Worm (Caenorhabditis elegans) whole organism, mixed stage, embryonic: ENCODE results near the gene pnk-4.

ENCODE experiments used
- M03D4.4 ChIP-seq: sonication (generic microtip); optimal IDR thresholded peaks from 2 replicates; lab custom pipeline; 2017; ENCODE audit warnings: mild to moderate bottlenecking, missing genetic modification characterization, missing compliant biosample characterization
- bed-3 ChIP-seq: fragments of 200-800 bp; sonication (Bioruptor generic); optimal IDR thresholded peaks from 3 replicates; lab custom pipeline; 2018; ENCODE audit warnings: mild to moderate bottlenecking, missing genetic modification characterization, moderate library complexity, missing compliant biosample characterization
- blmp-1 ChIP-seq: fragments of 150-350 bp; optimal IDR thresholded peaks from 2 replicates; lab custom pipeline; 2014; ENCODE audit warnings: missing biosample characterization, missing genetic modification characterization
- ceh-43 ChIP-seq: fragments of 200-800 bp; sonication (Bioruptor generic); optimal IDR thresholded peaks from 2 replicates; lab custom pipeline; 2018; ENCODE audit warnings: mild to moderate bottlenecking, missing genetic modification characterization, moderate library complexity, missing compliant biosample characterization
- ceh-83 ChIP-seq: fragments of 200-800 bp; sonication (Bioruptor generic); optimal IDR thresholded peaks from 2 replicates; lab custom pipeline; 2018; ENCODE audit warnings: mild to moderate bottlenecking, missing genetic modification characterization, missing compliant biosample characterization
- ces-1 ChIP-seq: fragments of 150-350 bp; optimal IDR thresholded peaks from 2 replicates; lab custom pipeline; 2014; ENCODE audit warnings: missing biosample characterization, missing genetic modification reagents, missing genetic modification characterization
- drap-1 ChIP-seq: fragments of 200-800 bp; sonication (Bioruptor generic); optimal IDR thresholded peaks from 3 replicates; lab custom pipeline; 2018; ENCODE audit warnings: mild to moderate bottlenecking, missing genetic modification characterization, missing compliant biosample characterization
- elt-1 ChIP-seq: sonication (generic microtip); optimal IDR thresholded peaks from 2 replicates; lab custom pipeline; 2017; ENCODE audit warnings: missing genetic modification characterization, mild to moderate bottlenecking, missing compliant biosample characterization, antibody characterized with exemption, moderate library complexity, borderline replicate concordance; ENCODE audit not compliant: insufficient read depth
- elt-3 ChIP-seq: fragments of 150-350 bp; optimal IDR thresholded peaks from 2 replicates; lab custom pipeline; 2014; ENCODE audit warnings: missing biosample characterization, missing genetic modification characterization
- flh-1 ChIP-seq: fragments of 200-800 bp; sonication (Bioruptor generic); optimal IDR thresholded peaks from 2 replicates; lab custom pipeline; 2018; ENCODE audit warnings: mild to moderate bottlenecking, missing genetic modification characterization, moderate library complexity, missing compliant biosample characterization
- ham-2 ChIP-seq: fragments of 200-800 bp; sonication (Bioruptor generic); optimal IDR thresholded peaks from 2 replicates; lab custom pipeline; 2018; ENCODE audit warnings: mild to moderate bottlenecking, missing genetic modification characterization, missing compliant biosample characterization
- hlh-1 ChIP-seq: fragments of 150-350 bp; optimal IDR thresholded peaks from 2 replicates; lab custom pipeline; 2014; ENCODE audit warnings: missing biosample characterization, missing genetic modification reagents, missing genetic modification characterization
- lin-13 ChIP-seq: fragments of 150-350 bp; optimal IDR thresholded peaks from 2 replicates; lab custom pipeline; 2014; ENCODE audit warnings: missing biosample characterization, missing genetic modification characterization
- lsy-2 ChIP-seq: fragments of 150-350 bp; optimal IDR thresholded peaks from 2 replicates; lab custom pipeline; 2014; ENCODE audit warnings: missing biosample characterization, missing genetic modification characterization
- mab-5 ChIP-seq: fragments of 150-350 bp; optimal IDR thresholded peaks from 2 replicates; lab custom pipeline; 2014; ENCODE audit warnings: missing biosample characterization, missing genetic modification characterization
- mep-1 ChIP-seq: fragments of 150-350 bp; optimal IDR thresholded peaks from 2 replicates; lab custom pipeline; 2017; ENCODE audit warnings: missing biosample characterization, missing genetic modification reagents, missing genetic modification characterization, inconsistent platforms
- mls-2 ChIP-seq: sonication (generic microtip); optimal IDR thresholded peaks from 2 replicates; lab custom pipeline; 2016; ENCODE audit warnings: mild to moderate bottlenecking, missing genetic modification characterization, moderate library complexity, missing compliant biosample characterization
- nhr-2 ChIP-seq: fragments of 150-350 bp; optimal IDR thresholded peaks from 2 replicates; lab custom pipeline; 2014; ENCODE audit warnings: missing biosample characterization, missing genetic modification characterization
- nhr-237 ChIP-seq: fragments of 150-350 bp; optimal IDR thresholded peaks from 2 replicates; lab custom pipeline; 2014; ENCODE audit warnings: missing biosample characterization, missing genetic modification characterization
- nhr-28 ChIP-seq: fragments of 150-350 bp; optimal IDR thresholded peaks from 2 replicates; lab custom pipeline; 2014; ENCODE audit warnings: missing biosample characterization, missing genetic modification characterization
- nhr-76 ChIP-seq: sonication (generic microtip); optimal IDR thresholded peaks from 2 replicates; lab custom pipeline; 2017; ENCODE audit warnings: missing biosample characterization, missing genetic modification characterization
- pha-4 ChIP-seq: fragments of 150-350 bp; optimal IDR thresholded peaks from 2 replicates; lab custom pipeline; 2018; ENCODE audit warnings: missing biosample characterization, missing genetic modification reagents, missing genetic modification characterization
- sem-2 ChIP-seq: fragments of 200-800 bp; sonication (Bioruptor generic); optimal IDR thresholded peaks from 2 replicates; lab custom pipeline; 2018; ENCODE audit warnings: mild to moderate bottlenecking, missing genetic modification characterization, missing compliant biosample characterization
- snpc-4 ChIP-seq: fragments of 150-350 bp; optimal IDR thresholded peaks from 2 replicates; lab custom pipeline; 2014; ENCODE audit warnings: missing biosample characterization, missing genetic modification characterization
- sptf-1 ChIP-seq: sonication (generic microtip); optimal IDR thresholded peaks from 2 replicates; lab custom pipeline; 2017; ENCODE audit warnings: mild to moderate bottlenecking, missing genetic modification characterization, moderate library complexity, missing compliant biosample characterization
- unc-120 ChIP-seq: sonication (generic microtip); optimal IDR thresholded peaks from 2 replicates; lab custom pipeline; 2017; ENCODE audit warnings: missing genetic modification characterization, missing compliant biosample characterization; ENCODE audit not compliant: poor library complexity, severe bottlenecking
- unc-39 ChIP-seq: fragments of 150-350 bp; optimal IDR thresholded peaks from 2 replicates; lab custom pipeline; 2014; ENCODE audit warnings: missing biosample characterization, missing genetic modification characterization
- unc-62 ChIP-seq: fragments of 150-350 bp; optimal IDR thresholded peaks from 2 replicates; lab custom pipeline; 2014; ENCODE audit warnings: missing biosample characterization, missing genetic modification reagents, missing genetic modification characterization
- zip-8 ChIP-seq: fragments of 150-350 bp; optimal IDR thresholded peaks from 2 replicates; lab custom pipeline; 2014; ENCODE audit warnings: missing biosample characterization, missing genetic modification characterization
- ztf-11 ChIP-seq: fragments of 150-350 bp; optimal IDR thresholded peaks from 2 replicates; lab custom pipeline; 2014; ENCODE audit warnings: missing biosample characterization, missing genetic modification characterization

Gene pnk-4

DNA sequence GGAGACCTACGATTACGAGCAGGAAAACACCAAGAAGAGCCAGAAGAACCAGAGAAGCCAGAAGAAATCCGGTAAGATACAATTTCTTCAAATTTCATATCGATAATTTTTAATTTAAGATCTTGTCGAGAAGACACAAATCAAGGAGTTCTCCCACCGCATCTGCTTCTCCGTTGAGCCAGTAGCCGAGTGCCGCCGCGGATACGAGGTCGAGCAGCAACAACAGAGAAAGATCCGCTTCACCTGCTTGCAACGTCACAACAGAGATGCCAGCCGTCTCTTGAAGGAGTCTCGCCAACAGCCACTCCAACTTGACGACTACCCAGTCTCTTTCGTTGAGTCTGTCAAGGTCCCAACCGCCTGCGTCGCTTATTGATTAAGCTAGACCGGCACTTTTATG lies 18.1 kb downstream of the pnk-4 start:
- no peak for TF ChIP-seq ceh-83 (GFP tag; lab: Kevin White, UChicago)
- TF ChIP-seq sem-2, result no peak
- TF ChIP-seq lsy-2 (tag; lab: Kevin White, UChicago), result no peak
- no peak for TF ChIP-seq mls-2 (tag; lab: Kevin White, UChicago)
- no peak for TF ChIP-seq nhr-76
- TF ChIP-seq bed-3, result no peak
- no peak for TF ChIP-seq zip-8 (tag; lab: Kevin White, UChicago)
- no peak for TF ChIP-seq unc-62 (GFP tag; lab: Kevin White, UChicago)
- no peak for TF ChIP-seq unc-120 (tag; lab: Kevin White, UChicago)
- TF ChIP-seq mab-5 (tag; lab: Kevin White, UChicago), result no peak
- TF ChIP-seq pha-4 (tag; lab: Kevin White, UChicago), result no peak
- no peak for TF ChIP-seq flh-1 (GFP tag; lab: Kevin White, UChicago)

DNA sequence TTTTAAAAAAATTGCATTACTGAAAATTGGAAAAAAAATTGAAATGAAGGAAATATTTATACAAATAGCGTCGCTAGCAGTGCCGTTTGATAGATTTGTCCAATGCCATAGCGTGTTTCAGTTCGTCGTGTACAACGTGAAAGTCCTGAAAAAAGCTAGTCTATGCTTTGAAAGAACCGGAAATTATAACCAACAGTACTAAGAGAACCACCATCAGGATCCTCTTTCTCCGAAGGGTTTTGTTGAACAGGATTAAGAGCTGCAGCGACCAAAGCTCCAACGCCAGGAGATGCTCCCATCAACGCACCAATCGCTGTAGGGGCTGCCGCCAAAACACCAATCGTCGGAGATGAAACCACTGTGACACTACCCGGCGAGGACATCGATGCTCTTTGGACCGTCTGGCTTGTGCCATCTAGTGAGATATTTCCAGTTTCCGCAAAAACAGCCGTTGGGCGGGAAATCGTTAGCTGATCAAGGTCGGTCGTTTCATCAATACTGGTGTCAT lies 18.6 kb downstream of the pnk-4 start:
- TF ChIP-seq unc-120 (tag; lab: Kevin White, UChicago) (no peak), mep-1 (tag; lab: Kevin White, UChicago) (no peak), pha-4 (tag; lab: Kevin White, UChicago) (no peak), ces-1 (no peak), lin-13 (tag; lab: Kevin White, UChicago) (no peak), drap-1 (GFP tag; lab: Kevin White, UChicago) (no peak), M03D4.4 (tag; lab: Kevin White, UChicago) (no peak), elt-1 (no peak), nhr-76 (no peak), nhr-237 (tag; lab: Kevin White, UChicago) (no peak), ztf-11 (tag; lab: Kevin White, UChicago) (no peak), snpc-4 (no peak), hlh-1 (tag; lab: Kevin White, UChicago) (no peak)
- TF ChIP-seq, all 35 proteins: peak for 0

DNA sequence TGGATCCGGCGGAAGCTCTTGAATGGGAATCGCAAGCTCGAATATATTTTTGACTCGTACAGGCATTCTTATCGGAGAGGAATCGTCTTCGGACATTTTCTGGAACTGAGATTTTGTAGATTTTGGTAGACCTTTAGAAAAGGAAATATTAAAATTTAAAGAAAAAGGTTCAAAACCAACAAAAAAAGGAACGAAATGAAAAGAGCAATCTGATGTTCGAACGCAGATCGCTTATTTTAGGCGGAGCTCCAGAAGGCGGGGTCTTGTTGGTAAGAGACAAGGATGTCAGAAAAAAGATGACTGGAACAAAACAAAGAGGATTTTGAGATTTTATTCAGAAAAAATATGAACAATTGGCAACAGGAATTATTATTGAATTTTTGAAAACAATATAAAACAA lies 19.3 kb downstream of the pnk-4 start, which contains the start of gene C42D8.9:
TSS of gene C42D8.9 (minus strand) at position 101 of the 400 bp plus-strand sequence.
- TF ChIP-seq mep-1 (tag; lab: Kevin White, UChicago), result no peak
- no peak for TF ChIP-seq drap-1 (GFP tag; lab: Kevin White, UChicago)
- no peak for TF ChIP-seq ceh-43 (GFP tag; lab: Kevin White, UChicago)
- no peak for TF ChIP-seq bed-3
- no peak for TF ChIP-seq elt-1
- TF ChIP-seq unc-62 (GFP tag; lab: Kevin White, UChicago), result no peak
- TF ChIP-seq ceh-83 (GFP tag; lab: Kevin White, UChicago), result no peak
- no peak for TF ChIP-seq sptf-1
- TF ChIP-seq lin-13 (tag; lab: Kevin White, UChicago), result no peak
- TF ChIP-seq zip-8 (tag; lab: Kevin White, UChicago), result no peak
- no peak for TF ChIP-seq nhr-2

DNA sequence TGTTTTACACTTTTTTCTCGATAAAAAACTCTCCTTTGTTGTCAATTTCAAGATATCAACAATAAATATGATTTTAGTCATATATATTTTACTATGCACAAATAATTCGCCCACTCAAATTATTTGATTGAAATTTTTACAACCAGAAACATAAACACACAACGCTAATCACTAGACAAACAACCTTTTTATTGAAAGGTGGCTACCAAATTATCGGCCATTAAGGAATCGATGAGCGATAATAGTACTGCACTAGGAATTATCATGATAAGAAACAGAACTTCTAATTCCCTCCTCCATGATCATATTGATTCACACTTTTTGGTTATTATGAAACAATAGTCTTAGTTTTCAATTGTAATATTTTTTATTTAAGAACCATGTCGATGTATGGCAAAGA lies 21.5 kb downstream of the pnk-4 start, which contains the start of gene C42D8.1:
TSS of gene C42D8.1 (plus strand) at position 377 of the 400 bp plus-strand sequence.
- TF ChIP-seq elt-3 (tag; lab: Kevin White, UChicago), result no peak
- no peak for TF ChIP-seq lsy-2 (tag; lab: Kevin White, UChicago)
- TF ChIP-seq nhr-28 (tag; lab: Kevin White, UChicago), result no peak
- no peak for TF ChIP-seq drap-1 (GFP tag; lab: Kevin White, UChicago)
- TF ChIP-seq nhr-2, result no peak
- TF ChIP-seq mls-2 (tag; lab: Kevin White, UChicago), result no peak
- TF ChIP-seq ceh-43 (GFP tag; lab: Kevin White, UChicago), result no peak
- no peak for TF ChIP-seq blmp-1
- no peak for TF ChIP-seq mab-5 (tag; lab: Kevin White, UChicago)
- TF ChIP-seq elt-1, result no peak
- TF ChIP-seq flh-1 (GFP tag; lab: Kevin White, UChicago), result no peak
- TF ChIP-seq unc-39, result no peak
- no peak for TF ChIP-seq sem-2
- no peak for TF ChIP-seq ham-2
- TF ChIP-seq ztf-11 (tag; lab: Kevin White, UChicago), result no peak
- TF ChIP-seq, all 35 proteins: peak for 0

DNA sequence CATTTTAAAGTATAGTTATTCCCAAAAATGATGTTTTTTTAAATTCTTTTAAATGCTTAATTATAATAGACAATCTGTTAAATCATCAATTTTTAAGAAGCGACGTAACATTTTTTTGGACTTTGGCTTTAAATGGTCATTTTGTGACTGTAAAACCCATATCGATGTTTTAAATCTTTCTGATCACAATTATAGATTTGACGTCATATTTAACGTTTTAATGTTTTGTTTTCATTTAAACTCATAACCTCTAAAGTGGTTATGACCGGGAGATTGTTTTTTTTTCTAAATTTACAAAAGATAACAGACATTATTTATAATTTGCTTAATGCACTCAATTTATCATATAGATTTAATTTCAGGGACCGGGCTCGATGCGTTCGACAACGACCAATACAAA lies 24.3 kb downstream of the pnk-4 start:
- TF ChIP-seq unc-39 (no peak), nhr-237 (tag; lab: Kevin White, UChicago) (no peak), nhr-28 (tag; lab: Kevin White, UChicago) (no peak), mls-2 (tag; lab: Kevin White, UChicago) (no peak)
